5 fruit fly cellular contexts compared by ENCODE assay signal in genomic region chr3L:6054803-6055202, dm6.
TF ChIP-seq lines count a peak whose summit lies in the region.

Gene tant, plus strand, starts transcription at chr3L:6055136.

- TF ChIP-seq CTCF in S2 (optimal IDR thresholded peaks at IDR 0.05; lab: Kevin White, UChicago), result peak; percentile 52 to 62
- peak; percentile 68 for TF ChIP-seq CTCF in whole organism, embryonic (GFP tag; optimal IDR thresholded peaks at IDR 0.05; lab: Kevin White, UChicago)

TF ChIP-seq in whole organism, adult, 20 proteins besides CTCF, POLR2A, EP300 and RAD21:
- TF ChIP-seq kay (GFP tag; lab: Kevin White, UChicago; ENCODE audit: borderline replicate concordance), result no peak
- no peak for TF ChIP-seq CG33017 (tag; optimal IDR thresholded peaks at IDR 0.05; lab: Kevin White, UChicago)
- no peak for TF ChIP-seq tj (GFP tag; optimal IDR thresholded peaks at IDR 0.05; lab: Kevin White, UChicago)
- TF ChIP-seq Hr96 (GFP tag; optimal IDR thresholded peaks at IDR 0.05; lab: Kevin White, UChicago), result peak; percentile 11
- no peak for TF ChIP-seq CG12768 (GFP tag; optimal IDR thresholded peaks at IDR 0.05; lab: Kevin White, UChicago)
- no peak for TF ChIP-seq Clk (GFP tag; optimal IDR thresholded peaks at IDR 0.05; lab: Kevin White, UChicago)
- no peak for TF ChIP-seq CG7101 (tag; optimal IDR thresholded peaks at IDR 0.05; lab: Kevin White, UChicago)
- peak; percentile 19 for TF ChIP-seq bab1 (GFP tag; optimal IDR thresholded peaks at IDR 0.05; lab: Kevin White, UChicago)
- peak; percentile 3 for TF ChIP-seq ovo (GFP tag; optimal IDR thresholded peaks at IDR 0.05; lab: Kevin White, UChicago)
- no peak for TF ChIP-seq CG14711 (tag; optimal IDR thresholded peaks at IDR 0.05; lab: Kevin White, UChicago)
- no peak for TF ChIP-seq CG7045 (GFP tag; optimal IDR thresholded peaks at IDR 0.05; lab: Kevin White, UChicago)
- TF ChIP-seq CG5204 (GFP tag; optimal IDR thresholded peaks at IDR 0.05; lab: Kevin White, UChicago), result no peak
- TF ChIP-seq Mnt (GFP tag; optimal IDR thresholded peaks at IDR 0.05; lab: Kevin White, UChicago), result no peak

TF ChIP-seq in whole organism, embryonic, 481 proteins besides CTCF, POLR2A, EP300 and RAD21 (continues in another document):
- peak; percentile 73 for TF ChIP-seq Dp (GFP tag; optimal IDR thresholded peaks at IDR 0.05; lab: Kevin White, UChicago)
- peak; percentile 91 for TF ChIP-seq CG15514 (GFP tag; optimal IDR thresholded peaks at IDR 0.05; lab: Kevin White, UChicago)
- TF ChIP-seq CG13287 (GFP tag; IDR thresholded peaks at IDR 0.05; lab: Robert Waterston, UW; ENCODE audit: partially characterized antibody), result peak; percentile 92
- peak; percentile 98 for TF ChIP-seq Sry-δ (GFP tag; optimal IDR thresholded peaks at IDR 0.05; lab: Kevin White, UChicago)
- TF ChIP-seq CG1792 (GFP tag; optimal IDR thresholded peaks at IDR 0.05; lab: Kevin White, UChicago), result peak; percentile 16
- peak; percentile 97 for TF ChIP-seq knrl (GFP tag; IDR thresholded peaks at IDR 0.05; lab: Robert Waterston, UW; ENCODE audit: partially characterized antibody)
- no peak for TF ChIP-seq CG13296 (GFP tag; optimal IDR thresholded peaks at IDR 0.05; lab: Kevin White, UChicago)
- TF ChIP-seq Ets97D (GFP tag; optimal IDR thresholded peaks at IDR 0.05; lab: Kevin White, UChicago), result peak; percentile 88
- TF ChIP-seq CG17361 (GFP tag; IDR thresholded peaks at IDR 0.05; lab: Robert Waterston, UW), result peak; percentile 57; the same call in 2 of the 3 replicates
- TF ChIP-seq CG5953 (GFP tag; IDR thresholded peaks at IDR 0.05; lab: Robert Waterston, UW), result no peak
- no peak for TF ChIP-seq scrt (GFP tag; optimal IDR thresholded peaks at IDR 0.05; lab: Kevin White, UChicago)
- no peak for TF ChIP-seq eve (GFP tag; optimal IDR thresholded peaks at IDR 0.05; lab: Kevin White, UChicago)
- peak; percentile 92 for TF ChIP-seq inv (GFP tag; IDR thresholded peaks at IDR 0.05; lab: Robert Waterston, UW; ENCODE audit: partially characterized antibody)
- TF ChIP-seq h (optimal IDR thresholded peaks at IDR 0.05; lab: Kevin White, UChicago), result no peak
- TF ChIP-seq Nf-YC (tag; optimal IDR thresholded peaks at IDR 0.05; lab: Kevin White, UChicago), result peak; percentile 95
- TF ChIP-seq jumu (GFP tag; optimal IDR thresholded peaks at IDR 0.05; lab: Kevin White, UChicago), result peak; percentile 30
- TF ChIP-seq CG1603 (tag; optimal IDR thresholded peaks at IDR 0.05; lab: Kevin White, UChicago), result peak; percentile 31
- TF ChIP-seq CHES-1-like (GFP tag; optimal IDR thresholded peaks at IDR 0.05; lab: Kevin White, UChicago), result peak; percentile 53
- no peak for TF ChIP-seq D19A (tag; optimal IDR thresholded peaks at IDR 0.05; lab: Kevin White, UChicago)
- peak; percentile 22 for TF ChIP-seq CG2712 (tag; optimal IDR thresholded peaks at IDR 0.05; lab: Kevin White, UChicago)
- TF ChIP-seq tll (GFP tag; optimal IDR thresholded peaks at IDR 0.05; lab: Kevin White, UChicago), result peak; percentile 7 to 33
- TF ChIP-seq CG13424 (tag; optimal IDR thresholded peaks at IDR 0.05; lab: Kevin White, UChicago), result no peak
- TF ChIP-seq NFAT (GFP tag; IDR thresholded peaks at IDR 0.05; lab: Robert Waterston, UW), result no peak
- TF ChIP-seq pzg (GFP tag; optimal IDR thresholded peaks at IDR 0.05; lab: Kevin White, UChicago), result peak; percentile 76
- peak; percentile 55 for TF ChIP-seq yki (optimal IDR thresholded peaks at IDR 0.05; lab: Kevin White, UChicago)
- TF ChIP-seq Jarid2 (GFP tag; optimal IDR thresholded peaks at IDR 0.05; lab: Kevin White, UChicago), result peak; percentile 15

TF ChIP-seq in whole organism, prepupa, 60 proteins besides CTCF, POLR2A, EP300 and RAD21:
- TF ChIP-seq CG4318 (GFP tag; optimal IDR thresholded peaks at IDR 0.05; lab: Kevin White, UChicago) (no peak), CG11294 (GFP tag; IDR thresholded peaks at IDR 0.05; lab: Robert Waterston, UW) (no peak), net (GFP tag; optimal IDR thresholded peaks at IDR 0.05; lab: Kevin White, UChicago) (no peak), Sox14 (GFP tag; optimal IDR thresholded peaks at IDR 0.05; lab: Kevin White, UChicago) (peak; percentile 42), lz (GFP tag; optimal IDR thresholded peaks at IDR 0.05; lab: Kevin White, UChicago) (no peak), CG32006 (GFP tag; optimal IDR thresholded peaks at IDR 0.05; lab: Kevin White, UChicago) (no peak), Sox102F (GFP tag; optimal IDR thresholded peaks at IDR 0.05; lab: Kevin White, UChicago) (no peak), spab (GFP tag; optimal IDR thresholded peaks at IDR 0.05; lab: Kevin White, UChicago) (no peak), CG6854 (GFP tag; optimal IDR thresholded peaks at IDR 0.05; lab: Kevin White, UChicago) (no peak), esn (GFP tag; optimal IDR thresholded peaks at IDR 0.05; lab: Kevin White, UChicago) (peak; percentile 25), CG10631 (GFP tag; optimal IDR thresholded peaks at IDR 0.05; lab: Kevin White, UChicago) (no peak), CG11902 (GFP tag; optimal IDR thresholded peaks at IDR 0.05; lab: Kevin White, UChicago) (no peak), CG3919 (GFP tag; optimal IDR thresholded peaks at IDR 0.05; lab: Kevin White, UChicago) (no peak), CG9139 (GFP tag; optimal IDR thresholded peaks at IDR 0.05; lab: Kevin White, UChicago) (no peak), dac (GFP tag; optimal IDR thresholded peaks at IDR 0.05; lab: Kevin White, UChicago) (no peak), OdsH (GFP tag; optimal IDR thresholded peaks at IDR 0.05; lab: Kevin White, UChicago) (no peak), svp (GFP tag; lab: Kevin White, UChicago) (peak; percentile 34), CG31627 (GFP tag; optimal IDR thresholded peaks at IDR 0.05; lab: Kevin White, UChicago) (peak; percentile 9), CG10669 (GFP tag; optimal IDR thresholded peaks at IDR 0.05; lab: Kevin White, UChicago) (no peak), CG8119 (GFP tag; IDR thresholded peaks at IDR 0.05; lab: Robert Waterston, UW) (no peak), Smox (GFP tag; optimal IDR thresholded peaks at IDR 0.05; lab: Kevin White, UChicago) (no peak), fkh (GFP tag; optimal IDR thresholded peaks at IDR 0.05; lab: Kevin White, UChicago) (peak; percentile 88)
TF ChIP-seq in whole organism, prepupa: peak in this region for 5.

TF ChIP-seq in whole organism, wandering third instar larva, 38 proteins besides CTCF, POLR2A, EP300 and RAD21:
- TF ChIP-seq Hr83 (GFP tag; optimal IDR thresholded peaks at IDR 0.05; lab: Kevin White, UChicago; ENCODE audit: poor library complexity, severe bottlenecking) (peak; percentile 27), h (GFP tag; optimal IDR thresholded peaks at IDR 0.05; lab: Kevin White, UChicago) (peak; percentile 5), dmrt93B (GFP tag; optimal IDR thresholded peaks at IDR 0.05; lab: Kevin White, UChicago) (peak; percentile 14), N (GFP tag; optimal IDR thresholded peaks at IDR 0.05; lab: Kevin White, UChicago) (no peak), Myc (optimal IDR thresholded peaks at IDR 0.05; lab: Kevin White, UChicago) (peak; percentile 46), Rel (GFP tag; optimal IDR thresholded peaks at IDR 0.05; lab: Kevin White, UChicago) (no peak), Rel (tag; optimal IDR thresholded peaks at IDR 0.05; lab: Kevin White, UChicago) (peak; percentile 25), Hr78 (GFP tag; optimal IDR thresholded peaks at IDR 0.05; lab: Kevin White, UChicago) (no peak), lola (GFP tag; optimal IDR thresholded peaks at IDR 0.05; lab: Kevin White, UChicago) (no peak), CG32264 (GFP tag; optimal IDR thresholded peaks at IDR 0.05; lab: Kevin White, UChicago) (no peak)
